Fruit fly (Drosophila melanogaster): ENCODE measurements around the gene mtTFB1.

Gene mtTFB1

DNA sequence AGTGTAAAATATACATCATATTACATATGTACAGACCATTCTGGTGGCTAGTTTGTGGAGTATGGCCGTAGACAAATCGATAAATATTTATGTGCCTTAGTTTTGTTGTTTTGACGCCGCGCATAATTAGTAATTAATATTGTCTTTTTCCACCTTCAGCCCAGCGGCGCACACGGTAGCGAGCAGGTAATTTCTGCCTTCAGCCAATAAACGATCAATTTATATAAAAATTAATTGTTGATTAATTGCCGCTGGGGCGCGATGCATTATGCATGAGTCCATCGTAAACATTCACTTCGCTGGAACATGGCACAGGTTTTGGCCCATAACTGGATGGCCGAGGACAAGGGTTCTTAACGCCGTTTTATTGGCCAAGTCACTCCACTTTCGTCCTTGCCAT is 8.5 kb downstream of the mtTFB1 start:
- TF ChIP-seq ttk (optimal IDR thresholded peaks at IDR 0.05) (no peak), psq (optimal IDR thresholded peaks at IDR 0.05) (no peak), Myc (optimal IDR thresholded peaks at IDR 0.05) (no peak), h (optimal IDR thresholded peaks at IDR 0.05) (no peak), Sin3A (optimal IDR thresholded peaks at IDR 0.05) (no peak)

DNA sequence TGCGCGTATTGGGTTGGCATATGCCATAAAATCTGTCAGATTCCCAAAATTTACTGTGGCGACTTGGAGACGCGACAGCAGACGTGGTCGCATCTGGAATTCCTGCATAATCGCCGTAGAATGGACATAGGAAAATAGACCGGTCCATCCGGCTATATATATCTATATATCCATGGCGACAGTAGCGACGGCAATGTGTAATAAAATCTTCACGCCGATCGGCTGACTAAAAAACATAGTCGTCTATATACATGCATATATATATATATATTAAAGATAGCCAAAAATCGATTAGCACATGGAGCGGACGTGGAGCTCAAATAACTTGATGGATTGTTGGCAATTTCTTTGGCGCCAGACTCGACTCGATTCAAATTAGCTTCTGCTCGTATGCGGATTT is 9.2 kb downstream of the mtTFB1 start:
- TF ChIP-seq insv (optimal IDR thresholded peaks at IDR 0.05) (no peak), psq (optimal IDR thresholded peaks at IDR 0.05) (no peak), Myc (optimal IDR thresholded peaks at IDR 0.05) (no peak), ttk (optimal IDR thresholded peaks at IDR 0.05) (no peak), h (optimal IDR thresholded peaks at IDR 0.05) (no peak), Sin3A (optimal IDR thresholded peaks at IDR 0.05) (no peak)

DNA sequence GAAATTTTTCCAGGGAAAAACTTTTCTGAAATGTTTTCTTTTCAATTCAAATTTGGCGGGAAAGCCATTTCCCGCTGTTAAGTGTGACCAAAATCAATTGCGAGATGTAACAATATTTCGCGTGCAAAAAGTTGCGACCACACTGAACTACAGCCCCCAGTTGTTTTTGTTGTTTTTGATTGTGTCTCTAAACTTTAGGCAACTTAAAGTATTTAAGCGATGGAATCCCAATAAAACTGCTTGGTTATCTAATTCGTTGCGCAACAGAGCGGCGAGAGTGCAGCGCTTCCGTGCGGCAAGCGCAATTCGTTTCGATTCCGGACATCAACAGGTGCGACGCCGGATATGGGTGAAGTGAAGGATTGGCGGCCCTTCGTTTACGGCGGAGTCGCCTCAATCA is 12.0 kb downstream of the mtTFB1 start, which contains the start of gene Bmcp:
Gene Bmcp, plus strand, starts transcription at position 155 of the 400 bp plus-strand sequence.
- TF ChIP-seq insv (optimal IDR thresholded peaks at IDR 0.05), result no peak
- no peak for TF ChIP-seq ttk (optimal IDR thresholded peaks at IDR 0.05)
- TF ChIP-seq Sin3A (optimal IDR thresholded peaks at IDR 0.05), result no peak
- TF ChIP-seq Myc (optimal IDR thresholded peaks at IDR 0.05), result no peak
- TF ChIP-seq h (optimal IDR thresholded peaks at IDR 0.05), result no peak
- no peak for TF ChIP-seq psq (optimal IDR thresholded peaks at IDR 0.05)

DNA sequence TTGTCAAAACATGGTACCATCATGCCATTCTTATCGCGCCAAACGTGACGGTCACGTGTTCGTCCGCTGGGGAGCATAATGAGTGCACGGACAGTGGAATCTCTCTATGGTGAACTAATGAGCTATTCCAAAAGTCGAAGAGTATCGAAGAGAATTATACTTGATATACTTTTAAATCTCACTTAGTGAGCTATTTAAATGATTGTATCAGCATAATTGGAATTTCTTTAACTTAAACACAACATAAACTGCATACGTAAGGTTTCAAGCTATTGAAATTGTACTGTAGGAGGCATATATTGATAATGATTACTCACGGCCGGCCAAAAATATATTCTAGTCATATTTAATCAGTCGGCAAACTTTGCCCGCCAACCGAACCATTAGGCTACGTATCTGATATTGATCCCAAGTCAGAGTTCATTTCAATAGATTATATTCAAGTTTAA is 12.7 kb downstream of the mtTFB1 start:
- no peak for TF ChIP-seq psq (optimal IDR thresholded peaks at IDR 0.05)
- no peak for TF ChIP-seq ttk (optimal IDR thresholded peaks at IDR 0.05)
- no peak for TF ChIP-seq Sin3A (optimal IDR thresholded peaks at IDR 0.05)
- TF ChIP-seq insv (optimal IDR thresholded peaks at IDR 0.05), result no peak
- no peak for TF ChIP-seq Myc (optimal IDR thresholded peaks at IDR 0.05)
- TF ChIP-seq h (optimal IDR thresholded peaks at IDR 0.05), result no peak

DNA sequence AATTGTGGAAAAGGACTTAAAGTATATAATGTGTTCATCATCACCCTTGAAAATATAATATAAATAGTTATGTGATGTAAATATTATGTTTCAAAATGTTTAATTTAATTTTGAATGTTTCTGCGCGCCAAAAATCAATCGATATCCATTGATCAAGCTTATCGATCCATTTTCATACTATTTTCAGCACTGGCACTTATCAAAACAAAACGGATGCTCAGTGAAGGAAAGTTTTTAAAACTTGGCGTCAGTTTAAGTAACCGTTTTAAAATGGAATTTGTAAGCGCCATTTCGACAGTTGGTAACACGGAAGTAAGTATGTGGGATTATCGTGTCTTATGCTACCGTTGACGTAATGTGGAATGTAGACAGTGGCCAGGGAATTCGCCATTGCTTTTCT is 19.4 kb downstream of the mtTFB1 start, which contains the start of gene sunn:
Gene sunn, plus strand, starts transcription at position 202 of the 400 bp plus-strand sequence.
- TF ChIP-seq psq (optimal IDR thresholded peaks at IDR 0.05) (no peak), Myc (optimal IDR thresholded peaks at IDR 0.05) (no peak), insv (optimal IDR thresholded peaks at IDR 0.05) (no peak), h (optimal IDR thresholded peaks at IDR 0.05) (no peak), ttk (optimal IDR thresholded peaks at IDR 0.05) (no peak), Sin3A (optimal IDR thresholded peaks at IDR 0.05) (no peak)

DNA sequence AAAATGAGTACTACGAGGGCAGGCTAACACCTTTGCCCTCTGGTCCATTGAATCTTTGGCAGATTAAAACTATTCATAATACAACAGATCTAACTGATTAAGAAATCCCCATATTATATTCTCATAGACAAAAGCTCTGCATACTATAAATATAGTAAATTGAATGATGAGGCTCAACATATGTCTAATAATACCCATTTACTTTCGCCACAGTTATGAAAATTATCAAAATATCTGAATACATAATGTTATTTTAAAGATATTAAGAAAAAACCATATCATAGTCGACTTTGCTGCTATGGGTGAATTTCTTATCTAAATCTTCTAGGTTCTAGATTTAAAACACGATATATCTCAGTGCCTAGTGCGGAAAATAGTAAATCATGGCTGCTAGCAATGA is 23.1 kb downstream of the mtTFB1 start, which contains the start of gene CG32087:
Gene CG32087, plus strand, starts transcription at position 301 of the 400 bp plus-strand sequence.
- no peak for TF ChIP-seq psq (optimal IDR thresholded peaks at IDR 0.05)

DNA sequence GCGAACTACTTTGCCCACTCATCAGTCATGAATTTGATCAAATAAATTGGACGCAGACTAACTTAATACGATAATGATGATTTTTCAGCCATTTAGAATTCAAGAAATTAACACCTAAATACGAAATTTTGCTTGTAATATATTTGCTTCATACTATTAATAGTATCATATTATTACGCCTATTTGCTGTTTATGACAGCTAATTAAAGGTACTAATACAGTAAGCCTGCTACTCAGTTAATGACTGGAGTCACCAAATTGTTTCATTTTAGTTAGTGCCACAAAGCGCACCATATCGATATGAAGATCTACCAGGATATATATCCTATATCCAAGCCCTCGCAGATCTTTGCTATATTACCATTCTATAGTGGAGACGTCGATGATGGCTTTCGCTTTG is 42.2 kb downstream of the mtTFB1 start, which contains the start of gene Gr68a:
Gene Gr68a, plus strand, starts transcription at position 301 of the 400 bp plus-strand sequence.
- TF ChIP-seq psq (optimal IDR thresholded peaks at IDR 0.05), result no peak
- TF ChIP-seq Sin3A (optimal IDR thresholded peaks at IDR 0.05), result no peak
- no peak for TF ChIP-seq Myc (optimal IDR thresholded peaks at IDR 0.05)
- TF ChIP-seq h (optimal IDR thresholded peaks at IDR 0.05), result no peak
- TF ChIP-seq insv (optimal IDR thresholded peaks at IDR 0.05), result no peak
- no peak for TF ChIP-seq ttk (optimal IDR thresholded peaks at IDR 0.05)
